Fruit fly (Drosophila melanogaster) whole organism, prepupa: ENCODE measurements around the gene nAChRalpha6.

Experiments
- Blimp-1 ChIP-seq: fragments of 200-800 bp; sonication (Bioruptor generic); optimal IDR thresholded peaks from 3 replicates; lab custom pipeline; 2017; ENCODE audit warnings: missing biosample characterization, missing genetic modification characterization, mild to moderate bottlenecking, moderate library complexity, missing genetic modification reagents
- CG10631 ChIP-seq: fragments of 200-800 bp; sonication (Bioruptor generic); optimal IDR thresholded peaks from 2 replicates; lab custom pipeline; 2016; ENCODE audit warnings: missing biosample characterization, missing genetic modification characterization
- CG10669 ChIP-seq: fragments of 200-800 bp; sonication (Bioruptor generic); optimal IDR thresholded peaks from 3 replicates; lab custom pipeline; 2018; ENCODE audit warnings: missing biosample characterization, mild to moderate bottlenecking, missing genetic modification characterization, moderate library complexity
- CG11762 ChIP-seq: fragments of 200-800 bp; sonication (Bioruptor generic); optimal IDR thresholded peaks from 3 replicates; lab custom pipeline; 2016; ENCODE audit warnings: missing biosample characterization, missing genetic modification characterization; ENCODE audit not compliant: insufficient read depth
- CG11902 ChIP-seq: fragments of 200-800 bp; sonication (Bioruptor generic); optimal IDR thresholded peaks from 3 replicates; lab custom pipeline; 2016; ENCODE audit warnings: missing biosample characterization, missing genetic modification characterization
- CG1621 ChIP-seq: fragments of 200-800 bp; sonication (Bioruptor generic); optimal IDR thresholded peaks from 3 replicates; lab custom pipeline; 2018; ENCODE audit warnings: missing biosample characterization, mild to moderate bottlenecking, missing genetic modification characterization
- CG16779 ChIP-seq: fragments of 200-800 bp; sonication (Bioruptor generic); optimal IDR thresholded peaks from 3 replicates; lab custom pipeline; 2017; ENCODE audit warnings: missing biosample characterization, mild to moderate bottlenecking, missing genetic modification characterization
- CG3032 ChIP-seq: fragments of 200-800 bp; optimal IDR thresholded peaks from 2 replicates; lab custom pipeline; 2019; ENCODE audit warnings: missing biosample characterization, mild to moderate bottlenecking, missing genetic modification characterization, moderate library complexity
- CG32006 ChIP-seq: fragments of 200-800 bp; sonication (Bioruptor generic); optimal IDR thresholded peaks from 3 replicates; lab custom pipeline; 2017; ENCODE audit warnings: missing biosample characterization, mild to moderate bottlenecking, missing genetic modification characterization
- CG3919 ChIP-seq: fragments of 200-800 bp; sonication (Bioruptor generic); optimal IDR thresholded peaks from 3 replicates; lab custom pipeline; 2016; ENCODE audit warnings: missing biosample characterization, missing genetic modification characterization
- CG4318 ChIP-seq: fragments of 200-800 bp; sonication (Bioruptor generic); optimal IDR thresholded peaks from 3 replicates; lab custom pipeline; 2017; ENCODE audit warnings: missing biosample characterization, mild to moderate bottlenecking, missing genetic modification characterization
- CG6163 ChIP-seq: fragments of 200-800 bp; sonication (Bioruptor generic); IDR thresholded peaks from 3 replicates; pipeline ENCODE4 v1.3.6; 2022; ENCODE audit warnings: missing biosample characterization, missing genetic modification characterization
- CG8319 ChIP-seq: fragments of 200-800 bp; sonication (Bioruptor generic); optimal IDR thresholded peaks from 3 replicates; lab custom pipeline; 2016; ENCODE audit warnings: missing biosample characterization, missing genetic modification characterization
- CG9139 ChIP-seq: fragments of 200-800 bp; sonication (Bioruptor generic); optimal IDR thresholded peaks from 3 replicates; lab custom pipeline; 2017; ENCODE audit warnings: missing biosample characterization, mild to moderate bottlenecking, missing genetic modification characterization
- Eip78C ChIP-seq: fragments of 200-800 bp; sonication (Bioruptor generic); peaks from one replicate; lab custom pipeline; 2016; ENCODE audit warnings: missing biosample characterization, missing genetic modification characterization
- Eip93F ChIP-seq: fragments of 200-800 bp; sonication (Bioruptor generic); optimal IDR thresholded peaks from 2 replicates; lab custom pipeline; 2016; ENCODE audit warnings: missing biosample characterization, mild to moderate bottlenecking, missing genetic modification characterization
- Ets21C ChIP-seq: fragments of 200-800 bp; sonication (Bioruptor generic); optimal IDR thresholded peaks from 3 replicates; lab custom pipeline; 2016; ENCODE audit warnings: missing biosample characterization, missing genetic modification characterization
- Gug ChIP-seq: fragments of 200-800 bp; sonication (Bioruptor generic); IDR thresholded peaks from 2 replicates; pipeline ENCODE4 v1.3.6; 2022; ENCODE audit warnings: missing biosample characterization, missing genetic modification characterization
- Hr38 ChIP-seq: sonication (Bioruptor generic); optimal IDR thresholded peaks from 2 replicates; lab custom pipeline; 2016; ENCODE audit warnings: missing biosample characterization, missing genetic modification characterization
- Met ChIP-seq: fragments of 200-800 bp; sonication (Bioruptor generic); optimal IDR thresholded peaks from 3 replicates; lab custom pipeline; 2016; ENCODE audit warnings: missing biosample characterization, missing genetic modification characterization
- OdsH ChIP-seq: fragments of 200-800 bp; sonication (Bioruptor generic); optimal IDR thresholded peaks from 3 replicates; lab custom pipeline; 2016; ENCODE audit warnings: missing biosample characterization, missing genetic modification characterization
- Smox ChIP-seq: fragments of 200-800 bp; sonication (Bioruptor generic); optimal IDR thresholded peaks from 3 replicates; lab custom pipeline; 2016; ENCODE audit warnings: missing biosample characterization, missing genetic modification characterization
- acj6 ChIP-seq: fragments of 200-800 bp; sonication (Bioruptor generic); optimal IDR thresholded peaks from 3 replicates; lab custom pipeline; 2016; ENCODE audit warnings: missing biosample characterization, missing genetic modification characterization
- dac ChIP-seq: fragments of 200-800 bp; sonication (Bioruptor generic); optimal IDR thresholded peaks from 2 replicates; lab custom pipeline; 2017; ENCODE audit warnings: missing biosample characterization, mild to moderate bottlenecking, missing genetic modification characterization
- eg ChIP-seq: fragments of 200-800 bp; sonication (Bioruptor generic); IDR thresholded peaks from 3 replicates; pipeline ENCODE4 v1.3.6; 2022; ENCODE audit warnings: missing biosample characterization, missing genetic modification characterization
- esn ChIP-seq: fragments of 200-800 bp; sonication (Bioruptor generic); optimal IDR thresholded peaks from 2 replicates; lab custom pipeline; 2016; ENCODE audit warnings: missing biosample characterization, mild to moderate bottlenecking, missing genetic modification characterization, moderate library complexity
- fd59A ChIP-seq: fragments of 200-800 bp; sonication (Bioruptor generic); optimal IDR thresholded peaks from 2 replicates; lab custom pipeline; 2017; ENCODE audit warnings: missing biosample characterization, mild to moderate bottlenecking, missing genetic modification characterization, missing genetic modification reagents
- fd85E ChIP-seq: fragments of 200-800 bp; sonication (Bioruptor generic); optimal IDR thresholded peaks from 3 replicates; lab custom pipeline; 2016; ENCODE audit warnings: missing biosample characterization, missing genetic modification characterization
- fkh ChIP-seq: fragments of 200-800 bp; sonication (Bioruptor generic); optimal IDR thresholded peaks from 3 replicates; lab custom pipeline; 2017; ENCODE audit warnings: missing biosample characterization, mild to moderate bottlenecking, missing genetic modification characterization, moderate library complexity
- lz ChIP-seq: fragments of 200-800 bp; sonication (Bioruptor generic); optimal IDR thresholded peaks from 3 replicates; lab custom pipeline; 2016; ENCODE audit warnings: missing biosample characterization, missing genetic modification characterization
- net ChIP-seq: fragments of 200-800 bp; sonication (Bioruptor generic); optimal IDR thresholded peaks from 3 replicates; lab custom pipeline; 2016; ENCODE audit warnings: missing biosample characterization, missing genetic modification characterization
- pdm3 ChIP-seq: fragments of 200-800 bp; sonication (Bioruptor generic); optimal IDR thresholded peaks from 3 replicates; lab custom pipeline; 2016; ENCODE audit warnings: missing biosample characterization, missing genetic modification characterization
- svp ChIP-seq: fragments of 200-800 bp; sonication (Bioruptor generic); peaks from one replicate; lab custom pipeline; 2016; ENCODE audit warnings: missing biosample characterization, missing genetic modification characterization
- topi ChIP-seq: fragments of 200-800 bp; sonication (Bioruptor generic); optimal IDR thresholded peaks from 3 replicates; lab custom pipeline; 2016; ENCODE audit warnings: missing biosample characterization, missing genetic modification characterization
- vri ChIP-seq: fragments of 200-800 bp; sonication (Bioruptor generic); optimal IDR thresholded peaks from 3 replicates; lab custom pipeline; 2016; ENCODE audit warnings: missing biosample characterization, mild to moderate bottlenecking, missing genetic modification characterization

Gene nAChRalpha6

dm6 chr2L:9894871-9895364 is 8.9 kb upstream of the nAChRalpha6 start, which contains the start of gene Bka (continued):
- TF ChIP-seq Smox (no peak), dac (GFP tag; lab: Kevin White, UChicago) (no peak), CG3032 (tag; lab: Kevin White, UChicago) (peak; percentile 39), CG3919 (no peak), Ets21C (GFP tag; lab: Kevin White, UChicago) (peak; percentile 1), OdsH (GFP tag; lab: Kevin White, UChicago) (no peak), Eip93F (peak; percentile 23), Met (GFP tag; lab: Kevin White, UChicago) (peak; percentile 57), svp (GFP tag; lab: Kevin White, UChicago) (no peak), CG1621 (tag; lab: Kevin White, UChicago) (no peak), lz (peak; percentile 38), CG10631 (GFP tag; lab: Kevin White, UChicago) (no peak), Hr38 (GFP tag; lab: Kevin White, UChicago) (no peak), CG11902 (no peak)

dm6 chr2L:9894193-9894592 is 8.1 kb upstream of the nAChRalpha6 start:
- TF ChIP-seq pdm3 (GFP tag; lab: Kevin White, UChicago) (no peak), CG10631 (GFP tag; lab: Kevin White, UChicago) (no peak), acj6 (GFP tag; lab: Kevin White, UChicago) (no peak), OdsH (GFP tag; lab: Kevin White, UChicago) (no peak), CG6163 (no peak), CG10669 (GFP tag; lab: Kevin White, UChicago) (no peak), CG4318 (GFP tag; lab: Kevin White, UChicago) (no peak), CG16779 (tag; lab: Kevin White, UChicago) (no peak), eg (GFP tag; lab: Robert Waterston, UW) (no peak), Blimp-1 (no peak), CG8319 (GFP tag; lab: Kevin White, UChicago) (no peak), net (GFP tag; lab: Kevin White, UChicago) (no peak), topi (GFP tag; lab: Kevin White, UChicago) (no peak), vri (GFP tag; lab: Kevin White, UChicago) (no peak), svp (GFP tag; lab: Kevin White, UChicago) (no peak), CG11762 (GFP tag; lab: Kevin White, UChicago) (no peak), Gug (GFP tag; lab: Robert Waterston, UW) (no peak), Eip78C (GFP tag; lab: Kevin White, UChicago) (no peak), CG32006 (GFP tag; lab: Kevin White, UChicago) (no peak)

dm6 chr2L:9893183-9893582 is 7.1 kb upstream of the nAChRalpha6 start, which contains the start of gene mtDNA-helicase:
Gene mtDNA-helicase, minus strand, starts transcription at chr2L:9893446.
- no peak for TF ChIP-seq Eip78C (GFP tag; lab: Kevin White, UChicago)
- peak; percentile 49 for TF ChIP-seq fkh
- TF ChIP-seq CG9139 (GFP tag; lab: Kevin White, UChicago), result no peak
- TF ChIP-seq dac (GFP tag; lab: Kevin White, UChicago), result no peak
- no peak for TF ChIP-seq CG4318 (GFP tag; lab: Kevin White, UChicago)

- TF ChIP-seq svp (GFP tag; lab: Kevin White, UChicago), result no peak
- peak; percentile 57 for TF ChIP-seq fkh
- TF ChIP-seq fd85E, result no peak
- TF ChIP-seq vri (GFP tag; lab: Kevin White, UChicago), result no peak
- TF ChIP-seq esn (GFP tag; lab: Kevin White, UChicago), result peak; percentile 27
- TF ChIP-seq Smox, result no peak
- TF ChIP-seq fd59A (GFP tag; lab: Kevin White, UChicago), result no peak
- TF ChIP-seq Eip93F, result no peak
- TF ChIP-seq, all 60 proteins: peak for 2
These were observed 4.5 kb upstream of the nAChRalpha6 start, which contains the start of the genes CG34183 and CG4537 for dm6 chr2L:9890576-9890975. Gene CG34183, minus strand, starts transcription at chr2L:9890772. Gene CG4537, plus strand, starts transcription at chr2L:9890885.
